Worm (Caenorhabditis elegans) whole organism, L1 larva: ENCODE results near the gene R02D5.8.

Experiments
- aly-2 ChIP-seq: fragments of 150-350 bp; optimal IDR thresholded peaks from 2 replicates; lab custom pipeline; 2014; ENCODE audit warnings: missing biosample characterization, missing genetic modification characterization
- ceh-63 ChIP-seq: fragments of 200-800 bp; sonication (Bioruptor generic); optimal IDR thresholded peaks from 2 replicates; lab custom pipeline; 2018; ENCODE audit warnings: mild to moderate bottlenecking, missing genetic modification characterization, missing compliant biosample characterization
- ceh-82 ChIP-seq, 3 experiments: fragments of 150-350 bp in 1 of 3; sonication (generic microtip) in 2 of 3; optimal IDR thresholded peaks; 2 replicates each; lab custom pipeline; 2014 to 2017; ENCODE audit warnings: missing biosample characterization in 3 of 3, missing genetic modification characterization in 3 of 3
- fkh-8 ChIP-seq: sonication (generic microtip); optimal IDR thresholded peaks from 2 replicates; lab custom pipeline; 2016; ENCODE audit warnings: mild to moderate bottlenecking, missing genetic modification characterization, missing compliant biosample characterization
- fos-1 ChIP-seq: fragments of 150-350 bp; optimal IDR thresholded peaks from 2 replicates; lab custom pipeline; 2014; ENCODE audit warnings: missing biosample characterization, missing genetic modification characterization
- lin-14 ChIP-seq: fragments of 200-800 bp; sonication (Bioruptor generic); optimal IDR thresholded peaks from 2 replicates; lab custom pipeline; 2018; ENCODE audit warnings: mild to moderate bottlenecking, missing genetic modification characterization, moderate library complexity, missing compliant biosample characterization
- mef-2 ChIP-seq: fragments of 150-350 bp; optimal IDR thresholded peaks from 2 replicates; lab custom pipeline; 2014; ENCODE audit warnings: missing biosample characterization, missing genetic modification characterization
- nhr-77 ChIP-seq: fragments of 150-350 bp; optimal IDR thresholded peaks from 2 replicates; lab custom pipeline; 2014; ENCODE audit warnings: missing biosample characterization, missing genetic modification characterization
- nhr-85 ChIP-seq: sonication (generic microtip); peaks from one replicate; lab custom pipeline; 2016; ENCODE audit warnings: missing genetic modification characterization, inconsistent platforms, missing compliant biosample characterization
- pqm-1 ChIP-seq: sonication (generic microtip); optimal IDR thresholded peaks from 3 replicates; lab custom pipeline; 2017; ENCODE audit warnings: missing biosample characterization, missing genetic modification characterization
- swsn-7 ChIP-seq: sonication (generic microtip); optimal IDR thresholded peaks from 2 replicates; lab custom pipeline; 2016; ENCODE audit warnings: missing genetic modification characterization, missing compliant biosample characterization
- tbx-2 ChIP-seq: sonication (generic microtip); optimal IDR thresholded peaks from 2 replicates; lab custom pipeline; 2016; ENCODE audit warnings: missing genetic modification characterization, missing compliant biosample characterization
- zag-1 ChIP-seq: fragments of 150-350 bp; optimal IDR thresholded peaks from 2 replicates; lab custom pipeline; 2014; ENCODE audit warnings: missing biosample characterization, missing genetic modification characterization

- no peak for TF ChIP-seq nhr-85 (tag; lab: Kevin White, UChicago)
- no peak for TF ChIP-seq zag-1 (tag; lab: Kevin White, UChicago)
- TF ChIP-seq nhr-77, result no peak
- TF ChIP-seq fkh-8 (tag; lab: Kevin White, UChicago), result no peak
- no peak for TF ChIP-seq ceh-63 (GFP tag; lab: Kevin White, UChicago)
- TF ChIP-seq pqm-1, result no peak
- TF ChIP-seq swsn-7 (tag; lab: Kevin White, UChicago), result no peak
- no peak for TF ChIP-seq lin-14
- no peak for TF ChIP-seq tbx-2
- no peak for TF ChIP-seq aly-2 (tag; lab: Kevin White, UChicago)
- no peak for TF ChIP-seq mef-2 (tag; lab: Kevin White, UChicago)
- TF ChIP-seq fos-1 (tag; lab: Kevin White, UChicago), result no peak
- no peak for TF ChIP-seq ceh-82 (tag; optimal IDR thresholded peaks at IDR 0.05; lab: Kevin White, UChicago)
These were observed 43.4 kb upstream of the R02D5.8 start, which contains the start of gene C53A5.11 for ce11 chrV:14562589-14562988.
